Fruit fly (Drosophila melanogaster) whole organism, adult: ENCODE results near the gene CG43290.

Experiments used
- CG11617 ChIP-seq: fragments of 200-800 bp; sonication (Bioruptor generic); optimal IDR thresholded peaks from 2 replicates; lab custom pipeline; 2017; ENCODE audit warnings: mild to moderate bottlenecking, missing biosample characterization, missing genetic modification reagents, missing genetic modification characterization
- CG12768 ChIP-seq: fragments of 200-800 bp; sonication (Bioruptor generic); optimal IDR thresholded peaks from 2 replicates; lab custom pipeline; 2017; ENCODE audit warnings: missing biosample characterization, missing genetic modification characterization, mild to moderate bottlenecking, moderate library complexity, missing genetic modification reagents
- CG14711 ChIP-seq: fragments of 200-800 bp; sonication (Bioruptor generic); optimal IDR thresholded peaks from 2 replicates; lab custom pipeline; 2018; ENCODE audit warnings: missing biosample characterization, mild to moderate bottlenecking, missing genetic modification characterization, moderate library complexity
- CG33017 ChIP-seq: fragments of 200-800 bp; sonication (Bioruptor generic); optimal IDR thresholded peaks from 2 replicates; lab custom pipeline; 2018; ENCODE audit warnings: missing biosample characterization, mild to moderate bottlenecking, missing genetic modification characterization, moderate library complexity
- CG5204 ChIP-seq: fragments of 200-800 bp; sonication (Bioruptor generic); optimal IDR thresholded peaks from 2 replicates; lab custom pipeline; 2016; ENCODE audit warnings: missing biosample characterization, missing genetic modification characterization
- CG7045 ChIP-seq: fragments of 200-800 bp; sonication (Bioruptor generic); optimal IDR thresholded peaks from 2 replicates; lab custom pipeline; 2017; ENCODE audit warnings: missing biosample characterization, mild to moderate bottlenecking, missing genetic modification characterization
- Clk ChIP-seq: fragments of 200-800 bp; sonication (Bioruptor generic); optimal IDR thresholded peaks from 2 replicates; lab custom pipeline; 2017; ENCODE audit warnings: missing biosample characterization, missing genetic modification characterization
- Mnt ChIP-seq: fragments of 200-800 bp; sonication (Bioruptor generic); optimal IDR thresholded peaks from 2 replicates; lab custom pipeline; 2016; ENCODE audit warnings: missing biosample characterization, mild to moderate bottlenecking, missing genetic modification characterization
- cnc ChIP-seq, 2 experiments: fragments of >200 bp; optimal IDR thresholded peaks; 2 replicates each; lab custom pipeline; 2017
- ovo ChIP-seq: fragments of 200-800 bp; sonication (Bioruptor generic); optimal IDR thresholded peaks from 2 replicates; lab custom pipeline; 2016; ENCODE audit warnings: missing biosample characterization, missing genetic modification characterization
- tj ChIP-seq: fragments of 200-800 bp; sonication (Bioruptor generic); optimal IDR thresholded peaks from 3 replicates; lab custom pipeline; 2017; ENCODE audit warnings: missing biosample characterization, mild to moderate bottlenecking, missing genetic modification characterization, moderate library complexity
- toe ChIP-seq: fragments of 200-800 bp; sonication (Bioruptor generic); optimal IDR thresholded peaks from 2 replicates; lab custom pipeline; 2016; ENCODE audit warnings: missing biosample characterization, missing genetic modification characterization

- TF ChIP-seq CG12768 (GFP tag; lab: Kevin White, UChicago) (no peak), CG11617 (GFP tag; lab: Kevin White, UChicago) (no peak), cnc (optimal IDR thresholded peaks at IDR 0.05; lab: Kevin White, UChicago) (no peak), ovo (GFP tag; lab: Kevin White, UChicago) (no peak), CG33017 (tag; lab: Kevin White, UChicago) (no peak), Mnt (GFP tag; lab: Kevin White, UChicago) (no peak), toe (GFP tag; lab: Kevin White, UChicago) (no peak), CG7045 (GFP tag; lab: Kevin White, UChicago) (no peak), CG14711 (no peak), tj (GFP tag; lab: Kevin White, UChicago) (no peak), CG5204 (GFP tag; lab: Kevin White, UChicago) (no peak), Clk (no peak)
Measured at dm6 chr3R:7304455-7305088, 44.8 kb downstream of the CG43290 start, which contains the start of gene CG42544.
